Worm (Caenorhabditis elegans) whole organism, L4 larva: ENCODE results near the gene F56B3.2.
A peak's percentile ranks its signal among the peaks of the same experiment; 100 is the strongest.

Source experiments
- F49E8.2 ChIP-seq: sonication (generic microtip); optimal IDR thresholded peaks from 2 replicates; lab custom pipeline; 2016; ENCODE audit warnings: missing compliant biosample characterization, mild to moderate bottlenecking, missing genetic modification characterization, borderline replicate concordance
- R02D3.7 ChIP-seq: fragments of 150-350 bp; sonication (generic microtip); optimal IDR thresholded peaks from 3 replicates; lab custom pipeline; 2014; ENCODE audit warnings: missing biosample characterization, missing genetic modification characterization
- T20F7.1 ChIP-seq: fragments of 200-800 bp; sonication (Bioruptor generic); optimal IDR thresholded peaks from 2 replicates; lab custom pipeline; 2018; ENCODE audit warnings: mild to moderate bottlenecking, missing genetic modification characterization, missing compliant biosample characterization
- T26A8.4 ChIP-seq: fragments of 200-800 bp; sonication (Bioruptor generic); IDR thresholded peaks from 2 replicates; pipeline ENCODE4 v1.3.6; 2022; ENCODE audit warnings: missing genetic modification characterization, missing compliant biosample characterization
- aha-1 ChIP-seq: fragments of 150-350 bp; peaks from one replicate; lab custom pipeline; 2014; ENCODE audit warnings: missing biosample characterization, missing genetic modification characterization
- attf-4 ChIP-seq: sonication (generic microtip); optimal IDR thresholded peaks from 3 replicates; lab custom pipeline; 2017; ENCODE audit warnings: missing biosample characterization, missing genetic modification characterization
- daf-12 ChIP-seq: fragments of 150-350 bp; optimal IDR thresholded peaks from 2 replicates; lab custom pipeline; 2014; ENCODE audit warnings: missing biosample characterization, missing genetic modification reagents, missing genetic modification characterization
- daf-16 ChIP-seq, 3 experiments: sonication (generic microtip); optimal IDR thresholded peaks; 2 replicates each; lab custom pipeline; 2016 to 2017; ENCODE audit warnings: missing genetic modification characterization in 3 of 3, missing genetic modification reagents in 3 of 3, mild to moderate bottlenecking in 2 of 3, missing compliant biosample characterization in 2 of 3, missing biosample characterization in 1 of 3, moderate library complexity in 1 of 3
- daf-19 ChIP-seq: fragments of 200-800 bp; sonication (Bioruptor generic); conservative IDR thresholded peaks from 2 replicates; pipeline ENCODE4 v1.3.6; 2022; ENCODE audit warnings: missing genetic modification characterization, missing compliant biosample characterization
- dmd-9 ChIP-seq: fragments of 200-800 bp; sonication (Bioruptor generic); IDR thresholded peaks from 2 replicates; pipeline ENCODE4 v1.3.6; 2022; ENCODE audit warnings: missing genetic modification reagents, missing genetic modification characterization, missing compliant biosample characterization
- egl-27 ChIP-seq: sonication (generic microtip); optimal IDR thresholded peaks from 3 replicates; lab custom pipeline; 2017; ENCODE audit warnings: missing biosample characterization, missing genetic modification reagents, missing genetic modification characterization
- egl-43 ChIP-seq: fragments of 200-800 bp; sonication (Bioruptor generic); IDR thresholded peaks from 2 replicates; pipeline ENCODE4 v1.3.6; 2022; ENCODE audit warnings: missing genetic modification reagents, missing genetic modification characterization, missing compliant biosample characterization
- hlh-11 ChIP-seq: fragments of 200-800 bp; sonication (Bioruptor generic); optimal IDR thresholded peaks from 2 replicates; lab custom pipeline; 2018; ENCODE audit warnings: mild to moderate bottlenecking, missing genetic modification characterization, missing compliant biosample characterization
- jun-1 ChIP-seq: fragments of 150-350 bp; optimal IDR thresholded peaks from 2 replicates; lab custom pipeline; 2014; ENCODE audit warnings: missing biosample characterization, missing genetic modification reagents, missing genetic modification characterization
- lin-29 ChIP-seq: fragments of 200-800 bp; sonication (Bioruptor generic); IDR thresholded peaks from 2 replicates; pipeline ENCODE4 v1.3.6; 2022; ENCODE audit warnings: missing genetic modification reagents, missing genetic modification characterization, missing compliant biosample characterization
- mxl-3 ChIP-seq: fragments of 200-800 bp; sonication (Bioruptor generic); optimal IDR thresholded peaks from 2 replicates; lab custom pipeline; 2018; ENCODE audit warnings: mild to moderate bottlenecking, missing genetic modification characterization, missing compliant biosample characterization
- nhr-11 ChIP-seq: fragments of 150-350 bp; optimal IDR thresholded peaks from 2 replicates; lab custom pipeline; 2014; ENCODE audit warnings: missing biosample characterization, missing genetic modification characterization
- nhr-25 ChIP-seq: sonication (generic microtip); optimal IDR thresholded peaks from 2 replicates; lab custom pipeline; 2017; ENCODE audit warnings: missing genetic modification characterization, mild to moderate bottlenecking, missing compliant biosample characterization, antibody characterized with exemption, moderate library complexity, borderline replicate concordance; ENCODE audit not compliant: insufficient read depth
- nhr-48 ChIP-seq: sonication (generic microtip); optimal IDR thresholded peaks from 2 replicates; lab custom pipeline; 2016; ENCODE audit warnings: mild to moderate bottlenecking, missing genetic modification characterization, missing compliant biosample characterization
- nhr-77 ChIP-seq: fragments of 150-350 bp; optimal IDR thresholded peaks from 2 replicates; lab custom pipeline; 2014; ENCODE audit warnings: missing biosample characterization, missing genetic modification characterization
- pha-4 ChIP-seq, 2 experiments: fragments of 150-350 bp in 1 of 2; fragments of 200-800 bp in 1 of 2; sonication (Bioruptor generic) in 1 of 2; IDR thresholded peaks in 1 of 2; optimal IDR thresholded peaks in 1 of 2; 2 replicates each; pipeline versions ENCODE4 v1.3.6 to Lab custom; 2014 to 2022; ENCODE audit warnings: missing genetic modification characterization in 2 of 2, missing genetic modification reagents in 2 of 2, missing biosample characterization in 1 of 2, missing compliant biosample characterization in 1 of 2
- rbr-2 ChIP-seq: sonication (generic microtip); optimal IDR thresholded peaks from 2 replicates; lab custom pipeline; 2016; ENCODE audit warnings: missing genotype, missing genetic modification characterization, missing compliant biosample characterization
- sdz-12 ChIP-seq: fragments of 200-800 bp; sonication (Bioruptor generic); optimal IDR thresholded peaks from 2 replicates; lab custom pipeline; 2018; ENCODE audit warnings: mild to moderate bottlenecking, missing genetic modification characterization, missing compliant biosample characterization
- spr-1 ChIP-seq: sonication (generic microtip); optimal IDR thresholded peaks from 2 replicates; lab custom pipeline; 2016; ENCODE audit warnings: mild to moderate bottlenecking, missing genetic modification characterization, missing compliant biosample characterization
- tra-1 ChIP-seq: fragments of 200-800 bp; sonication (Bioruptor generic); IDR thresholded peaks from 2 replicates; pipeline ENCODE4 v1.3.6; 2022; ENCODE audit warnings: missing genetic modification reagents, missing genetic modification characterization, missing compliant biosample characterization
- unc-62 ChIP-seq, 3 experiments: fragments of 150-350 bp in 1 of 3; sonication (generic microtip); optimal IDR thresholded peaks in 2 of 3; peaks in 1 of 3; 1 replicate in 1 of 3; 2 replicates in 2 of 3; lab custom pipeline; 2014 to 2017; ENCODE audit warnings: missing biosample characterization in 3 of 3, missing genetic modification characterization in 3 of 3, missing genetic modification reagents in 3 of 3, missing genotype in 1 of 3

The F56B3.2 gene

ce11 chrIV:754357-754972, 13.9 kb downstream of the F56B3.2 start:
- no peak for TF ChIP-seq egl-43
- peak; percentile 94 for TF ChIP-seq aha-1

DNA sequence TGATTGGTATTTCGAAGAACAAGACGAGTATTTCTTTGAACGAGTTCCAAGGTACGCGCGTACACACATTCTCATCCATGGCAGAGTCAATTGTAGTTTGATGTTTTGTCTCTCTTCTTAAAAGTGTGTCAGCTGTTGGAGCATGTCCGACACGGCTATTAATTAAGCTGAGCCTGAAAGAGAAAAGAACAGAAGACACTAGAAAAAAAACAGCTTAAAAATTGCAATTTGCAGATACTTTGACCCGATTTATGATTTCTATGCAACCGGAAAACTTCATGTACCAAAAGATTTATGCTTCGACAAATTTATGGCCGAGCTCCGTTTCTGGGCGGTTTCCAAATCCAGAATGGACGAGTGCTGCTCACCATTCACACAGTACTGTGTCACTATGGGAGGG, 18.8 kb downstream of the F56B3.2 start:
- TF ChIP-seq nhr-48 (tag; lab: Kevin White, UChicago) (no peak), dmd-9 (GFP tag; lab: Robert Waterston, UW) (no peak), aha-1 (peak; percentile 61), unc-62 (GFP tag; optimal IDR thresholded peaks at IDR 0.05 in 1 of 2; lab: Kevin White, UChicago) (peak in 1 of 2 experiments; percentile 85), unc-62 (tag; optimal IDR thresholded peaks at IDR 0.05; lab: Kevin White, UChicago) (no peak)

DNA sequence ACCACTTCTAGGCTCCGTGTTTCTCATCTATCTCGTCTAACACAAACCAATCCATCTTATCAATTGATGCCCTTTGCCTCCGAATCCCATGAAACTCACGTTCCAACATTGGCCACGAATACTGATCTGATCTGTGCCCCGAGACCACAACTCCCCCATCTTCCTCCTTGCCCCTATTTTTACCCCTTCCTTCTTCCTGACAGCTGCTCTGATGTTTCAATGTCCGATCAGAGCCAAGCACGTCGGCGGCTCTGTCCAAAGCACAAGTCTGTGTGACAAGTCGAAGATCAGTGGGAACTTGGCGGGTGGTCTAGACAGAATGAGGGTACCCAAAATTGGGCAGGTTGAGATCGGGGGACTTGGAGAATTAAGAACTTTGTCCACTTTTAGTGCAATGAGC, 22.1 kb downstream of the F56B3.2 start:
- TF ChIP-seq F49E8.2 (tag; lab: Kevin White, UChicago) (no peak), hlh-11 (tag; lab: Kevin White, UChicago) (peak; percentile 17), nhr-11 (tag; lab: Kevin White, UChicago) (peak; percentile 48)

ce11 chrIV:741831-742230, 26.6 kb downstream of the F56B3.2 start:
- peak in 1 of 2 experiments; percentile 11 for TF ChIP-seq unc-62 (GFP tag; optimal IDR thresholded peaks at IDR 0.05 in 1 of 2; lab: Kevin White, UChicago)
- TF ChIP-seq unc-62 (tag; optimal IDR thresholded peaks at IDR 0.05; lab: Kevin White, UChicago), result no peak
- no peak for TF ChIP-seq rbr-2 (tag; lab: Kevin White, UChicago)
- TF ChIP-seq, all 104 proteins: peak for 1

DNA sequence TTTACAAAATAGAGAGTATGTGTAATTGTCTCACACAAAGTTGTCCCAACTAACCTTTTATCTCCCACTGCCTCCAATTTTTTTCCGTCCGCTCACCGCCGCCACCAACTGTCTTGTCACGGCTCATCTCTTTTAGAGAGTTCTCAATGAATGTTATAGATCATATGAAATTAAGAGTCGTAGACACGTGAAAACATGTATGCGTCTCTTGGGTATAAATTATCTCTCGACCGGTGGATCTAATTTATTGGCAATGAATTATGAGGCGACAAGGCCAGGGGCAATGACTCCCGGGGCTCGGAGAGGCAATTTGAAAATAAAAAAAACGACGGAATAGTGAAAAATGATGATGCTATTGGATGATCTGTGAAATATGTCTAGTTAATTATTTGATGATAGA, 27.7 kb downstream of the F56B3.2 start:
- no peak for TF ChIP-seq mxl-3
- peak; percentile 13 for TF ChIP-seq nhr-11 (tag; lab: Kevin White, UChicago)
- peak; percentile 32 for TF ChIP-seq aha-1
- peak in 1 of 2 experiments; percentile 68 for TF ChIP-seq unc-62 (GFP tag; optimal IDR thresholded peaks at IDR 0.05 in 1 of 2; lab: Kevin White, UChicago)
- no peak for TF ChIP-seq unc-62 (tag; optimal IDR thresholded peaks at IDR 0.05; lab: Kevin White, UChicago)

DNA sequence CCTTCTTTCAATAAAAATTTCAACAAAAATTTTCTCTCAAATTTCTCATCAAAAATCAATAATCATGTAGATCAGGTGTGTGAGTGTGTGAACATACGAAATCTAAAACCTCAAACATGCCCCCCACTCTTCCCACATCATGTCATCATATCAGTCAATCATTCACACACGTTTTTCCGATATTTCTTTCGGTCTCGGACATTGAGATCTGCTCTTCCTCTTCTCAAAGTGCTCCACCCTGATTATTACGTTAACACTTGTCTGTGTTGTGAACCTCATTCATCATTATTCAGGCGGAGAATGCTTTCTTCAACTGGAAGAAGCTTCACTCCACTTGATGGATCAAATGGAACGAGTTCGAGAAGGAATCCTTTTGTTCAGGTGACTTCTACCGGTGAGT, 31.9 kb downstream of the F56B3.2 start, which contains the start of gene kvs-5:
Gene kvs-5, plus strand, starts transcription at position 301 of the 400 bp plus-strand sequence.
- TF ChIP-seq daf-12 (tag; lab: Kevin White, UChicago) (no peak), daf-16 (GFP tag; optimal IDR thresholded peaks at IDR 0.05; lab: Kevin White, UChicago) (no peak), daf-16 (tag; optimal IDR thresholded peaks at IDR 0.05; lab: Kevin White, UChicago) (no peak), pha-4 (GFP tag; IDR thresholded peaks at IDR 0.05; lab: Robert Waterston, UW) (no peak), pha-4 (tag; optimal IDR thresholded peaks at IDR 0.05; lab: Kevin White, UChicago) (no peak), lin-29 (GFP tag; lab: Robert Waterston, UW) (no peak), mxl-3 (no peak), R02D3.7 (no peak), nhr-25 (tag; lab: Kevin White, UChicago) (no peak), aha-1 (no peak), daf-19 (no peak), spr-1 (tag; lab: Kevin White, UChicago) (no peak), egl-27 (tag; lab: Kevin White, UChicago) (no peak)

DNA sequence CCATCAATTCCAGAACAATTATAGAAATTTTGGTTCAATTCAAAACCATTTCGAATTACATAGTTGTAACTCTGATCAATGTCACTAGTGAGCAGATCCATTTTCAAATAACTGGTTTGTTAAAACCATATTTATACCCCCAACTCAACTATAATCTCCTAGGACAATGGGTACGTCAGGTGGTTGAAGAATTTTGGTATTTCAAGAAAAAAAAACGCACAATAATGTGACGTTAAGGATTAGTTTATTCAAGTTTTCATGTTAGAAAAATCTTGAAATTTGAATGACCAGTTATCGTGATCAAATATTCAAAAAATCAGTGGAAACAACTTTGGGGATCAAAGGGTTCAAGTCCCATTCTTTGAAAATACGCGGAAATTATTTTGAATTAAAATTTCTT, 37.4 kb downstream of the F56B3.2 start, which contains the start of gene srt-24:
Gene srt-24, minus strand, starts transcription at position 101 of the 400 bp plus-strand sequence.
- TF ChIP-seq attf-4 (tag; lab: Kevin White, UChicago) (no peak), tra-1 (GFP tag; lab: Robert Waterston, UW) (no peak), aha-1 (peak; percentile 45), pha-4 (GFP tag; IDR thresholded peaks at IDR 0.05; lab: Robert Waterston, UW) (no peak), pha-4 (tag; optimal IDR thresholded peaks at IDR 0.05; lab: Kevin White, UChicago) (no peak), sdz-12 (GFP tag; lab: Kevin White, UChicago) (no peak)

ce11 chrIV:728095-728494, 40.3 kb downstream of the F56B3.2 start, which contains the start of gene Y55F3C.9:
Y55F3C.9 (minus strand) TSS chrIV:728195.
- no peak for TF ChIP-seq T26A8.4 (GFP tag; lab: Robert Waterston, UW)
- no peak for TF ChIP-seq T20F7.1 (GFP tag; lab: Kevin White, UChicago)
- no peak for TF ChIP-seq jun-1 (tag; lab: Kevin White, UChicago)
- TF ChIP-seq nhr-11 (tag; lab: Kevin White, UChicago), result no peak
- no peak for TF ChIP-seq nhr-77 (tag; lab: Kevin White, UChicago)
- TF ChIP-seq, all 104 proteins: peak for 0
